Fruit fly (Drosophila melanogaster): ENCODE measurements around the gene PIG-Q.

PIG-Q gene

dm6 chrX:16332615-16333288 lies 26.2 kb upstream of the PIG-Q start (continued):
- TF ChIP-seq OdsH (GFP tag; optimal IDR thresholded peaks at IDR 0.05) (peak; percentile 92), rgr (GFP tag; optimal IDR thresholded peaks at IDR 0.05) (peak; percentile 95), Hnf4 (GFP tag; optimal IDR thresholded peaks at IDR 0.05) (peak; percentile 77), GATAd (GFP tag; optimal IDR thresholded peaks at IDR 0.05) (no peak), sv (GFP tag; optimal IDR thresholded peaks at IDR 0.05) (peak; percentile 92), br (GFP tag; optimal IDR thresholded peaks at IDR 0.05) (peak; percentile 95), dsf (GFP tag; optimal IDR thresholded peaks at IDR 0.05; ENCODE audit: borderline replicate concordance) (peak; percentile 54), fru (GFP tag; optimal IDR thresholded peaks at IDR 0.05) (peak; percentile 97), Dif (GFP tag; optimal IDR thresholded peaks at IDR 0.05; ENCODE audit: partially characterized antibody) (peak; percentile 81), CG9705 (GFP tag; optimal IDR thresholded peaks at IDR 0.05) (peak; percentile 96), woc (GFP tag; optimal IDR thresholded peaks at IDR 0.05) (peak; percentile 91)

DNA sequence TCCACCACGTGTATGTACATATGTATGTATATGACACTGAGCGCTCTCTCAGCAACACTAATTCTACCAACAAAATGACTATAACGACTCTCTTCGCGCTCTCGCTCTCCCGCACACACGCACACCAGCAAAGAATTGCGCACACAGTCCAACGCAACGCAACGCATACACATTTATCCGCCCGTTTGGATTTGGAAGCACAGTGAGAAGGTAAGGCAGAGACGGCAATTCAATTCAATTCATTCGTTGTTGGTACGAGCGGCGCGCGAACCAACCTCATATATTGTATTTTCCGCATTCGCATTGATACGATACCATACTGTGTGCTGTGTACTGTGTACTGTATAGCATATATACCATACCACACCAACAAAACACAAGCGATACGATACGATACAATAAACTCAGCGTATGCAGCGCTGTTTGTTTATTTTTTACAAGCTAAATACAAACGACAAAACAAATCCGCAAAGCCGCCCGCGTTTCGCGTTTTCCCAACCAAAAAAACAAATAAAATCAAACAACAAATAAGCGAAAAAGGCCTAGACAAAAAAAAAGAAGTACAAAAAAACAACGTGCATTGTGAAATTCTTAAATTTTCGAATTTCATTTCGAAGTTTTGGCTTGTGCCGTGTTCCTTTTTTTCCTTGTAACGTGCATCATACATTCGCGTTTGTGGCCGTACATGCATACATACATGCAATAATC lies 25.4 kb upstream of the PIG-Q start, which contains the start of the genes CG9921 and Dsp1:
CG9921 (minus strand) TSS at position 167 of the 708 bp plus-strand sequence.
Dsp1 (plus strand) TSS at position 179 of the 708 bp plus-strand sequence.
- TF ChIP-seq Myc (optimal IDR thresholded peaks at IDR 0.05) (no peak), psq (GFP tag; optimal IDR thresholded peaks at IDR 0.05) (no peak), woc (GFP tag; optimal IDR thresholded peaks at IDR 0.05) (no peak), CG32264 (GFP tag; optimal IDR thresholded peaks at IDR 0.05) (no peak), CG9705 (GFP tag; optimal IDR thresholded peaks at IDR 0.05) (no peak), N (GFP tag; optimal IDR thresholded peaks at IDR 0.05) (peak; percentile 62), CrebA (GFP tag; optimal IDR thresholded peaks at IDR 0.05; ENCODE audit: borderline replicate concordance) (no peak), rgr (GFP tag; optimal IDR thresholded peaks at IDR 0.05) (no peak), foxo (GFP tag; optimal IDR thresholded peaks at IDR 0.05) (no peak), Hnf4 (GFP tag; optimal IDR thresholded peaks at IDR 0.05) (peak; percentile 13), fru (GFP tag; optimal IDR thresholded peaks at IDR 0.05) (peak; percentile 2), Dif (GFP tag; optimal IDR thresholded peaks at IDR 0.05; ENCODE audit: partially characterized antibody) (peak; percentile 90), HLH106 (tag; optimal IDR thresholded peaks at IDR 0.05) (no peak), usp (GFP tag; optimal IDR thresholded peaks at IDR 0.05) (no peak), OdsH (GFP tag; optimal IDR thresholded peaks at IDR 0.05) (no peak), Rel (GFP tag; optimal IDR thresholded peaks at IDR 0.05) (peak; percentile 57), Rel (tag; optimal IDR thresholded peaks at IDR 0.05) (peak; percentile 43), Hr83 (GFP tag; optimal IDR thresholded peaks at IDR 0.05; ENCODE audit: poor library complexity, severe bottlenecking) (peak; percentile 61), sv (GFP tag; optimal IDR thresholded peaks at IDR 0.05) (no peak), dmrt93B (GFP tag; optimal IDR thresholded peaks at IDR 0.05) (no peak), ey (GFP tag; optimal IDR thresholded peaks at IDR 0.05) (no peak), lola (GFP tag; optimal IDR thresholded peaks at IDR 0.05) (no peak), h (GFP tag; optimal IDR thresholded peaks at IDR 0.05) (no peak), tai (GFP tag; optimal IDR thresholded peaks at IDR 0.05) (no peak), Hr78 (GFP tag; optimal IDR thresholded peaks at IDR 0.05) (no peak), dl (GFP tag; optimal IDR thresholded peaks at IDR 0.05; ENCODE audit: insufficient read depth in 1 of 2, partially characterized antibody in 2 of 2) (peak; percentile 76 to 83), dsf (GFP tag; optimal IDR thresholded peaks at IDR 0.05; ENCODE audit: borderline replicate concordance) (no peak), pan (optimal IDR thresholded peaks at IDR 0.05) (no peak), Sp1 (GFP tag; optimal IDR thresholded peaks at IDR 0.05) (no peak), br (GFP tag; optimal IDR thresholded peaks at IDR 0.05) (no peak), GATAd (GFP tag; optimal IDR thresholded peaks at IDR 0.05) (no peak), brk (GFP tag; optimal IDR thresholded peaks at IDR 0.05) (no peak), Dfd (GFP tag; optimal IDR thresholded peaks at IDR 0.05) (no peak), Vsx2 (GFP tag; optimal IDR thresholded peaks at IDR 0.05; ENCODE audit: partially characterized antibody) (peak; percentile 63), Jra (GFP tag; optimal IDR thresholded peaks at IDR 0.05) (peak; percentile 0), Mio (GFP tag; optimal IDR thresholded peaks at IDR 0.05) (no peak), jim (GFP tag; optimal IDR thresholded peaks at IDR 0.05) (no peak), sage (GFP tag; optimal IDR thresholded peaks at IDR 0.05) (peak; percentile 22), Abd-B (GFP tag; optimal IDR thresholded peaks at IDR 0.05) (no peak)
